Fruit fly (Drosophila melanogaster) whole organism, embryonic: ENCODE measurements around the gene CG42759.

Experiments used
- Atf6 ChIP-seq: fragments of 200-800 bp; sonication (Bioruptor generic); IDR thresholded peaks from 2 replicates; pipeline ENCODE4 v1.3.6; 2022; ENCODE audit warnings: missing biosample characterization, missing genetic modification characterization
- CG10147 ChIP-seq: fragments of 200-800 bp; sonication (Bioruptor generic); optimal IDR thresholded peaks from 2 replicates; lab custom pipeline; 2019; ENCODE audit warnings: missing biosample characterization, mild to moderate bottlenecking, missing genetic modification characterization, moderate library complexity
- CG10366 ChIP-seq: fragments of 200-800 bp; sonication (Bioruptor generic); IDR thresholded peaks from 2 replicates; pipeline ENCODE4 v1.3.6; 2022; ENCODE audit warnings: missing biosample characterization, missing genetic modification characterization
- CG10565 ChIP-seq: fragments of 200-800 bp; sonication (Bioruptor generic); optimal IDR thresholded peaks from 3 replicates; lab custom pipeline; 2016; ENCODE audit warnings: missing biosample characterization, mild to moderate bottlenecking, missing genetic modification characterization
- CG10979 ChIP-seq: fragments of 200-800 bp; sonication (Bioruptor generic); optimal IDR thresholded peaks from 2 replicates; lab custom pipeline; 2018; ENCODE audit warnings: missing biosample characterization, mild to moderate bottlenecking, missing genetic modification characterization, moderate library complexity
- CG12155 ChIP-seq: fragments of 200-800 bp; sonication (Bioruptor generic); optimal IDR thresholded peaks from 3 replicates; lab custom pipeline; 2016; ENCODE audit warnings: missing biosample characterization, missing genetic modification characterization
- CG12391 ChIP-seq: fragments of 200-800 bp; sonication (Bioruptor generic); optimal IDR thresholded peaks from 3 replicates; lab custom pipeline; 2018; ENCODE audit warnings: missing biosample characterization, mild to moderate bottlenecking, missing genetic modification characterization, moderate library complexity
- CG12659 ChIP-seq: fragments of 200-800 bp; sonication (Bioruptor generic); optimal IDR thresholded peaks from 3 replicates; lab custom pipeline; 2017; ENCODE audit warnings: mild to moderate bottlenecking, missing biosample characterization, missing genetic modification reagents, missing genetic modification characterization
- CG13287 ChIP-seq: fragments of 200-800 bp; sonication (Bioruptor generic); IDR thresholded peaks from 2 replicates; pipeline ENCODE4 v1.3.6; 2022; ENCODE audit warnings: missing biosample characterization, missing genetic modification characterization; ENCODE audit not compliant: partially characterized antibody
- CG14860 ChIP-seq: fragments of 200-800 bp; sonication (Bioruptor generic); IDR thresholded peaks from 3 replicates; pipeline ENCODE4 v1.3.6; 2022; ENCODE audit warnings: missing biosample characterization, missing genetic modification characterization; ENCODE audit not compliant: partially characterized antibody
- CG15696 ChIP-seq: fragments of 200-800 bp; sonication (Bioruptor generic); optimal IDR thresholded peaks from 2 replicates; lab custom pipeline; 2019; ENCODE audit warnings: missing biosample characterization, mild to moderate bottlenecking, missing genetic modification characterization, moderate library complexity
- CG1602 ChIP-seq: fragments of 200-800 bp; sonication (Bioruptor generic); optimal IDR thresholded peaks from 3 replicates; lab custom pipeline; 2016; ENCODE audit warnings: missing biosample characterization, missing genetic modification characterization
- CG17328 ChIP-seq: fragments of 200-800 bp; sonication (Bioruptor generic); IDR thresholded peaks from 2 replicates; pipeline ENCODE4 v1.3.6; 2022; ENCODE audit warnings: missing biosample characterization, missing genetic modification characterization
- CG18619 ChIP-seq: fragments of 200-800 bp; sonication (Bioruptor generic); optimal IDR thresholded peaks from 3 replicates; lab custom pipeline; 2017; ENCODE audit warnings: missing biosample characterization, mild to moderate bottlenecking, missing genetic modification characterization
- CG2678 ChIP-seq: fragments of 200-800 bp; sonication (Bioruptor generic); optimal IDR thresholded peaks from 3 replicates; lab custom pipeline; 2019; ENCODE audit warnings: missing biosample characterization, mild to moderate bottlenecking, missing genetic modification characterization, moderate library complexity
- CG2712 ChIP-seq: fragments of 200-800 bp; optimal IDR thresholded peaks from 3 replicates; lab custom pipeline; 2019; ENCODE audit warnings: missing biosample characterization, mild to moderate bottlenecking, missing genetic modification characterization, moderate library complexity
- CG5245 ChIP-seq: fragments of 200-800 bp; sonication (Bioruptor generic); optimal IDR thresholded peaks from 3 replicates; lab custom pipeline; 2016; ENCODE audit warnings: missing biosample characterization, missing genetic modification characterization
- CG6689 ChIP-seq: fragments of 200-800 bp; sonication (Bioruptor generic); IDR thresholded peaks from 2 replicates; pipeline ENCODE4 v1.3.6; 2022; ENCODE audit warnings: missing biosample characterization, missing genetic modification characterization
- CG7556 ChIP-seq: fragments of 200-800 bp; sonication (Bioruptor generic); optimal IDR thresholded peaks from 2 replicates; lab custom pipeline; 2017; ENCODE audit warnings: missing biosample characterization, mild to moderate bottlenecking, missing genetic modification characterization
- CG7839 ChIP-seq: fragments of 200-800 bp; sonication (Bioruptor generic); optimal IDR thresholded peaks from 3 replicates; lab custom pipeline; 2018; ENCODE audit warnings: missing biosample characterization, mild to moderate bottlenecking, missing genetic modification characterization, moderate library complexity
- CG8359 ChIP-seq: fragments of 200-800 bp; sonication (Bioruptor generic); optimal IDR thresholded peaks from 2 replicates; lab custom pipeline; 2017; ENCODE audit warnings: missing biosample characterization, mild to moderate bottlenecking, missing genetic modification characterization, borderline replicate concordance
- CG8388 ChIP-seq: fragments of 200-800 bp; sonication (Bioruptor generic); optimal IDR thresholded peaks from 2 replicates; lab custom pipeline; 2019; ENCODE audit warnings: missing biosample characterization, mild to moderate bottlenecking, missing genetic modification characterization, moderate library complexity
- CG9215 ChIP-seq: fragments of 200-800 bp; sonication (Bioruptor generic); IDR thresholded peaks from 2 replicates; pipeline ENCODE4 v1.3.6; 2022; ENCODE audit warnings: missing biosample characterization, missing genetic modification characterization
- CG9437 ChIP-seq: fragments of 200-800 bp; sonication (Bioruptor generic); optimal IDR thresholded peaks from 2 replicates; lab custom pipeline; 2018; ENCODE audit warnings: missing biosample characterization, mild to moderate bottlenecking, missing genetic modification characterization
- E2f1 ChIP-seq: fragments of 200-800 bp; sonication (Bioruptor generic); IDR thresholded peaks from 2 replicates; pipeline ENCODE4 v1.3.6; 2022; ENCODE audit warnings: missing biosample characterization, missing genetic modification characterization
- Eip74EF ChIP-seq, 2 experiments: fragments of 200-800 bp in 1 of 2; fragments of >200 bp in 1 of 2; sonication (Bioruptor generic) in 1 of 2; optimal IDR thresholded peaks; 2 replicates each; lab custom pipeline; 2017 to 2019; ENCODE audit warnings: missing biosample characterization in 2 of 2, missing genetic modification characterization in 2 of 2, mild to moderate bottlenecking in 1 of 2, moderate library complexity in 1 of 2
- H2.0 ChIP-seq: fragments of 200-800 bp; sonication (Bioruptor generic); IDR thresholded peaks from 2 replicates; pipeline ENCODE4 v1.3.6; 2022; ENCODE audit warnings: missing biosample characterization, missing genetic modification characterization
- Hmr ChIP-seq: fragments of 200-800 bp; sonication (Bioruptor generic); optimal IDR thresholded peaks from 3 replicates; lab custom pipeline; 2017; ENCODE audit warnings: mild to moderate bottlenecking, missing biosample characterization, missing genetic modification reagents, missing genetic modification characterization
- Jarid2 ChIP-seq: fragments of 200-800 bp; sonication (Bioruptor generic); optimal IDR thresholded peaks from 3 replicates; lab custom pipeline; 2017; ENCODE audit warnings: mild to moderate bottlenecking, missing biosample characterization, missing genetic modification reagents, missing genetic modification characterization
- MTF-1 ChIP-seq: fragments of 200-800 bp; sonication (Bioruptor generic); optimal IDR thresholded peaks from 2 replicates; lab custom pipeline; 2018; ENCODE audit warnings: missing biosample characterization, mild to moderate bottlenecking, missing genetic modification characterization, borderline replicate concordance
- Meics ChIP-seq: fragments of 200-800 bp; sonication (Bioruptor generic); optimal IDR thresholded peaks from 2 replicates; lab custom pipeline; 2017; ENCODE audit warnings: missing biosample characterization, mild to moderate bottlenecking, missing genetic modification characterization
- NC2β ChIP-seq: fragments of 200-800 bp; sonication (Bioruptor generic); optimal IDR thresholded peaks from 2 replicates; lab custom pipeline; 2016; ENCODE audit warnings: missing biosample characterization, missing genetic modification characterization
- Oli ChIP-seq: fragments of 200-800 bp; sonication (Bioruptor generic); optimal IDR thresholded peaks from 2 replicates; lab custom pipeline; 2018; ENCODE audit warnings: missing biosample characterization, mild to moderate bottlenecking, missing genetic modification characterization, moderate library complexity
- Ptx1 ChIP-seq: fragments of 200-800 bp; sonication (Bioruptor generic); IDR thresholded peaks from 2 replicates; pipeline ENCODE4 v1.3.6; 2022; ENCODE audit warnings: missing biosample characterization, missing genetic modification characterization
- Ssrp ChIP-seq: fragments of 200-800 bp; sonication (Bioruptor generic); optimal IDR thresholded peaks from 2 replicates; lab custom pipeline; 2018; ENCODE audit warnings: missing biosample characterization, mild to moderate bottlenecking, missing genetic modification characterization, moderate library complexity
- chif ChIP-seq, 2 experiments: fragments of 200-800 bp; sonication (Bioruptor generic); optimal IDR thresholded peaks; 3 replicates each; lab custom pipeline; 2016; ENCODE audit warnings: missing biosample characterization in 2 of 2, missing genetic modification characterization in 2 of 2
- dpn ChIP-seq, 2 experiments: fragments of 200-800 bp; sonication (Bioruptor generic); optimal IDR thresholded peaks; 3 replicates each; lab custom pipeline; 2016; ENCODE audit warnings: missing biosample characterization in 2 of 2, missing genetic modification characterization in 2 of 2
- ems ChIP-seq: fragments of 200-800 bp; sonication (Bioruptor generic); optimal IDR thresholded peaks from 3 replicates; lab custom pipeline; 2016; ENCODE audit warnings: missing biosample characterization, missing genetic modification characterization
- esg ChIP-seq: fragments of 200-800 bp; sonication (Bioruptor generic); conservative IDR thresholded peaks from 2 replicates; pipeline ENCODE4 v1.3.6; 2022; ENCODE audit warnings: missing biosample characterization, missing genetic modification characterization
- fd102C ChIP-seq: fragments of 200-800 bp; sonication (Bioruptor generic); optimal IDR thresholded peaks from 2 replicates; lab custom pipeline; 2018; ENCODE audit warnings: missing biosample characterization, mild to moderate bottlenecking, missing genetic modification characterization, moderate library complexity
- fd96Cb ChIP-seq: fragments of 200-800 bp; sonication (Bioruptor generic); optimal IDR thresholded peaks from 2 replicates; lab custom pipeline; 2018; ENCODE audit warnings: missing biosample characterization, mild to moderate bottlenecking, missing genetic modification characterization, moderate library complexity
- fru ChIP-seq: fragments of >200 bp; optimal IDR thresholded peaks from 2 replicates; lab custom pipeline; 2017
- grau ChIP-seq: fragments of 200-800 bp; optimal IDR thresholded peaks from 3 replicates; lab custom pipeline; 2019; ENCODE audit warnings: missing biosample characterization, mild to moderate bottlenecking, missing genetic modification characterization, moderate library complexity
- lilli ChIP-seq: fragments of 200-800 bp; sonication (Bioruptor generic); optimal IDR thresholded peaks from 3 replicates; lab custom pipeline; 2016; ENCODE audit warnings: missing biosample characterization, missing genetic modification characterization
- otp ChIP-seq: fragments of 200-800 bp; sonication (Bioruptor generic); IDR thresholded peaks from 3 replicates; pipeline ENCODE4, ENCODE4 v1.3.6; 2022; ENCODE audit warnings: missing biosample characterization, missing genetic modification characterization
- peb ChIP-seq: fragments of 200-800 bp; sonication (Bioruptor generic); IDR thresholded peaks from 2 replicates; pipeline ENCODE4 v1.3.6; 2022; ENCODE audit warnings: missing biosample characterization, missing genetic modification characterization
- pfk ChIP-seq: fragments of 200-800 bp; sonication (Bioruptor generic); optimal IDR thresholded peaks from 2 replicates; lab custom pipeline; 2018; ENCODE audit warnings: missing biosample characterization, mild to moderate bottlenecking, missing genetic modification characterization, moderate library complexity
- tgo ChIP-seq: fragments of 200-800 bp; sonication (Bioruptor generic); IDR thresholded peaks from 3 replicates; pipeline ENCODE4 v1.3.6; 2022; ENCODE audit warnings: missing biosample characterization, missing genetic modification characterization
- trem ChIP-seq: fragments of 200-800 bp; optimal IDR thresholded peaks from 3 replicates; lab custom pipeline; 2019; ENCODE audit warnings: missing biosample characterization, mild to moderate bottlenecking, missing genetic modification characterization, moderate library complexity
- unpg ChIP-seq: fragments of 200-800 bp; sonication (Bioruptor generic); optimal IDR thresholded peaks from 3 replicates; lab custom pipeline; 2018; ENCODE audit warnings: missing biosample characterization, mild to moderate bottlenecking, missing genetic modification characterization, moderate library complexity
- wek ChIP-seq: fragments of 200-800 bp; sonication (Bioruptor generic); optimal IDR thresholded peaks from 3 replicates; lab custom pipeline; 2018; ENCODE audit warnings: missing biosample characterization, mild to moderate bottlenecking, missing genetic modification characterization, moderate library complexity

The CG42759 gene

dm6 chr3R:10111815-10112185 lies 31.1 kb upstream of the CG42759 start (continued):
- TF ChIP-seq CG7839 (tag; lab: Kevin White, UChicago) (peak; percentile 41), Atf6 (GFP tag; lab: Robert Waterston, UW) (no peak), Jarid2 (GFP tag; lab: Kevin White, UChicago) (no peak), CG12391 (tag; lab: Kevin White, UChicago) (peak; percentile 4), CG10979 (tag; lab: Kevin White, UChicago) (peak; percentile 50), ems (no peak), CG10147 (GFP tag; lab: Kevin White, UChicago) (no peak), CG5245 (GFP tag; lab: Kevin White, UChicago) (no peak), CG8359 (no peak), CG8388 (GFP tag; lab: Kevin White, UChicago) (peak; percentile 13), NC2β (no peak), Meics (peak; percentile 12), esg (no peak), CG9437 (GFP tag; lab: Kevin White, UChicago) (peak; percentile 26), CG9215 (GFP tag; lab: Robert Waterston, UW) (no peak), fru (no peak), CG12155 (peak; percentile 2), tgo (no peak; the same call in 2 of the 3 replicates), otp (no peak), dpn (GFP tag; optimal IDR thresholded peaks at IDR 0.05; lab: Kevin White, UChicago) (no peak), CG2678 (tag; lab: Kevin White, UChicago) (peak; percentile 30), wek (GFP tag; lab: Kevin White, UChicago) (no peak), unpg (GFP tag; lab: Kevin White, UChicago) (peak; percentile 27), CG10565 (GFP tag; lab: Kevin White, UChicago) (no peak), CG18619 (GFP tag; lab: Kevin White, UChicago) (peak; percentile 22), trem (tag; lab: Kevin White, UChicago) (peak; percentile 0), peb (GFP tag; lab: Robert Waterston, UW) (no peak), CG10366 (GFP tag; lab: Robert Waterston, UW) (no peak), pfk (GFP tag; lab: Kevin White, UChicago) (no peak), Ptx1 (GFP tag; lab: Robert Waterston, UW) (0 out of 2 replicates have a peak, but pooled peaks have one; percentile 8), CG7556 (GFP tag; lab: Kevin White, UChicago) (peak; percentile 45), lilli (GFP tag; lab: Kevin White, UChicago) (no peak), Oli (tag; lab: Kevin White, UChicago) (peak; percentile 24), Ssrp (tag; lab: Kevin White, UChicago) (no peak), H2.0 (no peak), fd96Cb (tag; lab: Kevin White, UChicago) (peak; percentile 30), CG2712 (tag; lab: Kevin White, UChicago) (peak; percentile 46), MTF-1 (GFP tag; lab: Kevin White, UChicago) (no peak), CG6689 (GFP tag; lab: Robert Waterston, UW) (no peak), CG15696 (tag; lab: Kevin White, UChicago) (peak; percentile 24), E2f1 (GFP tag; lab: Robert Waterston, UW) (no peak), CG13287 (GFP tag; lab: Robert Waterston, UW) (no peak), CG1602 (GFP tag; lab: Kevin White, UChicago) (no peak), grau (tag; lab: Kevin White, UChicago) (peak; percentile 33), CG12659 (GFP tag; lab: Kevin White, UChicago) (peak; percentile 18), fd102C (GFP tag; lab: Kevin White, UChicago) (no peak), CG17328 (no peak), Hmr (GFP tag; lab: Kevin White, UChicago) (peak; percentile 2), Eip74EF (GFP tag; optimal IDR thresholded peaks at IDR 0.05; lab: Kevin White, UChicago) (no peak), CG14860 (GFP tag; lab: Robert Waterston, UW) (no peak), chif (GFP tag; optimal IDR thresholded peaks at IDR 0.05; lab: Kevin White, UChicago) (no peak)
